Worm (Caenorhabditis elegans): Measurements from ENCODE around the gene cyn-2.

DNA sequence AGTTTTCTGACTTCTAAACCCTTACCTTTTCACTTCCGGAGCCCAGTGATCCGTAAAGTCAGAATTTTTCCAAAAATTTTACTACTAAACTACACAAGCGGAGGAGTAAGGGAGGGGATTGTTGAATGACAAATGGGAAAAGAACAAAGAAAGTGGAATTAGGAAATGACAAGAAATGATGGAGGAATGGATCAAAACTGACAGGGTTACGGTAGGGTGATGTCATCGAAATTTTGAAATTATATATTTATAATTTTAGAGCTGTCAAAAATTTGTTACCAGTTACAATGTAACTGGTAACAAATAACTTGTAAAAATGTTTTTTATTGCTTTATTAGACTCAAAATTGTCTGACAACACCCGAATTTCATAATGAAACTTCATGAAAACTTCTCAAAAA is 26.1 kb upstream of the cyn-2 start:
- no peak for TF ChIP-seq him-1 (tag; optimal IDR thresholded peaks at IDR 0.05)
- no peak for TF ChIP-seq dao-5 (tag; optimal IDR thresholded peaks at IDR 0.05)
- no peak for TF ChIP-seq W03F9.2 (tag; optimal IDR thresholded peaks at IDR 0.05)

Data from whole organism, L4/young adult.